Worm (Caenorhabditis elegans) whole organism, L2 larva: Measurements from ENCODE around the gene sqst-1.

Experiments used
- ZK546.5 ChIP-seq: sonication (generic microtip); optimal IDR thresholded peaks from 2 replicates; lab custom pipeline; 2017; ENCODE audit warnings: missing biosample characterization, missing genetic modification characterization
- ama-1 ChIP-seq: fragments of 150-350 bp; optimal IDR thresholded peaks from 2 replicates; lab custom pipeline; 2018; ENCODE audit warnings: inconsistent platforms
- elt-1 ChIP-seq: fragments of 150-350 bp; optimal IDR thresholded peaks from 2 replicates; lab custom pipeline; 2014; ENCODE audit warnings: missing biosample characterization, missing genetic modification characterization
- fos-1 ChIP-seq: fragments of 150-350 bp; optimal IDR thresholded peaks from 2 replicates; lab custom pipeline; 2014; ENCODE audit warnings: missing biosample characterization, missing genetic modification characterization
- lin-39 ChIP-seq: fragments of 150-350 bp; optimal IDR thresholded peaks from 2 replicates; lab custom pipeline; 2014; ENCODE audit warnings: missing biosample characterization, missing genetic modification reagents, missing genetic modification characterization
- nhr-11 ChIP-seq: fragments of 150-350 bp; optimal IDR thresholded peaks from 2 replicates; lab custom pipeline; 2014; ENCODE audit warnings: missing biosample characterization, missing genetic modification characterization
- nhr-12 ChIP-seq: fragments of 150-350 bp; optimal IDR thresholded peaks from 2 replicates; lab custom pipeline; 2014; ENCODE audit warnings: missing biosample characterization, missing genetic modification characterization
- nhr-129 ChIP-seq: fragments of 150-350 bp; optimal IDR thresholded peaks from 2 replicates; lab custom pipeline; 2014; ENCODE audit warnings: missing biosample characterization, missing genetic modification characterization
- ztf-4 ChIP-seq: fragments of 150-350 bp; optimal IDR thresholded peaks from 2 replicates; lab custom pipeline; 2014; ENCODE audit warnings: missing biosample characterization, missing genetic modification characterization

- TF ChIP-seq fos-1 (tag; lab: Kevin White, UChicago) (no peak), elt-1 (no peak), nhr-11 (tag; lab: Kevin White, UChicago) (no peak), ZK546.5 (no peak), ama-1 (lab: Kevin White, UChicago) (no peak), lin-39 (tag; lab: Kevin White, UChicago) (no peak), nhr-129 (tag; lab: Kevin White, UChicago) (no peak), ztf-4 (tag; lab: Kevin White, UChicago) (no peak), nhr-12 (tag; lab: Kevin White, UChicago) (no peak)
Measured at ce11 chrIV:12075497-12075896, 41.4 kb downstream of the sqst-1 start, which contains the start of gene K08E4.7.
